Worm (Caenorhabditis elegans) whole organism, young adult: ENCODE data around the gene str-233.
"Not testable (repeated sequence)": the region's sequence is repeated elsewhere in the genome, so short reads cannot be mapped to it uniquely, and the experiment has no call there.

ENCODE experiments used
- B0261.1 ChIP-seq: sonication (generic microtip); optimal IDR thresholded peaks from 2 replicates; lab custom pipeline; 2016; ENCODE audit warnings: mild to moderate bottlenecking, missing genetic modification characterization, moderate library complexity, missing compliant biosample characterization
- C17E4.6 ChIP-seq: fragments of 200-800 bp; sonication (Bioruptor generic); IDR thresholded peaks from 2 replicates; pipeline ENCODE4 v1.3.6; 2022; ENCODE audit warnings: missing genetic modification reagents, missing genetic modification characterization, missing compliant biosample characterization
- D2030.7 ChIP-seq: fragments of 200-800 bp; sonication (Bioruptor generic); IDR thresholded peaks from 2 replicates; pipeline ENCODE4 v1.3.6; 2022; ENCODE audit warnings: missing genetic modification reagents, missing genetic modification characterization, missing compliant biosample characterization
- F10E7.11 ChIP-seq: sonication (generic microtip); optimal IDR thresholded peaks from 2 replicates; lab custom pipeline; 2017; ENCODE audit warnings: mild to moderate bottlenecking, missing genetic modification characterization, moderate library complexity, missing compliant biosample characterization
- F57A8.1 ChIP-seq: fragments of 200-800 bp; sonication (Bioruptor generic); optimal IDR thresholded peaks from 2 replicates; lab custom pipeline; 2018; ENCODE audit warnings: mild to moderate bottlenecking, missing genetic modification characterization, moderate library complexity, missing compliant biosample characterization
- Y53G8AR.9 ChIP-seq: fragments of 200-800 bp; sonication (Bioruptor generic); conservative IDR thresholded peaks from 2 replicates; pipeline ENCODE4 v1.3.6; 2022; ENCODE audit warnings: missing genetic modification reagents, missing genetic modification characterization, missing compliant biosample characterization
- Y67H2A.10 ChIP-seq: fragments of 200-800 bp; sonication (Bioruptor generic); conservative IDR thresholded peaks from 2 replicates; pipeline ENCODE4 v1.3.6; 2022; ENCODE audit warnings: missing genetic modification reagents, missing genetic modification characterization, missing compliant biosample characterization
- ZK185.1 ChIP-seq: sonication (generic microtip); optimal IDR thresholded peaks from 2 replicates; lab custom pipeline; 2016; ENCODE audit warnings: mild to moderate bottlenecking, missing genetic modification characterization, missing compliant biosample characterization; ENCODE audit not compliant: poor library complexity, severe bottlenecking
- aptf-2 ChIP-seq: fragments of 200-800 bp; sonication (Bioruptor generic); conservative IDR thresholded peaks from 2 replicates; pipeline ENCODE4 v1.3.6; 2022; ENCODE audit warnings: missing genetic modification reagents, missing genetic modification characterization, missing compliant biosample characterization
- aptf-3 ChIP-seq: fragments of 200-800 bp; sonication (Bioruptor generic); IDR thresholded peaks from 2 replicates; pipeline ENCODE4 v1.3.6; 2022; ENCODE audit warnings: missing genetic modification characterization, missing compliant biosample characterization
- atf-7 ChIP-seq: sonication (generic microtip); optimal IDR thresholded peaks from 2 replicates; lab custom pipeline; 2017; ENCODE audit warnings: mild to moderate bottlenecking, missing genetic modification characterization, missing compliant biosample characterization
- attf-5 ChIP-seq: fragments of 200-800 bp; sonication (Bioruptor generic); optimal IDR thresholded peaks from 2 replicates; lab custom pipeline; 2018; ENCODE audit warnings: mild to moderate bottlenecking, missing genetic modification characterization, missing compliant biosample characterization
- bed-2 ChIP-seq: fragments of 200-800 bp; sonication (Bioruptor generic); IDR thresholded peaks from 2 replicates; pipeline ENCODE4 v1.3.6; 2022; ENCODE audit warnings: missing genetic modification reagents, missing genetic modification characterization, missing compliant biosample characterization
- ccch-3 ChIP-seq: fragments of 200-800 bp; sonication (Bioruptor generic); optimal IDR thresholded peaks from 2 replicates; lab custom pipeline; 2018; ENCODE audit warnings: mild to moderate bottlenecking, missing genetic modification characterization, missing compliant biosample characterization
- cebp-1 ChIP-seq, 2 experiments: fragments of 200-800 bp in 1 of 2; sonication (Bioruptor generic) in 1 of 2; sonication (generic microtip) in 1 of 2; IDR thresholded peaks in 1 of 2; optimal IDR thresholded peaks in 1 of 2; 2 replicates each; pipeline versions ENCODE4 v1.3.6 to Lab custom; 2017 to 2022; ENCODE audit warnings: missing compliant biosample characterization in 2 of 2, missing genetic modification characterization in 2 of 2, mild to moderate bottlenecking in 1 of 2, missing genetic modification reagents in 1 of 2, moderate library complexity in 1 of 2
- ceh-79 ChIP-seq: sonication (generic microtip); optimal IDR thresholded peaks from 2 replicates; lab custom pipeline; 2017; ENCODE audit warnings: mild to moderate bottlenecking, missing genetic modification characterization, missing compliant biosample characterization
- ceh-91 ChIP-seq: fragments of 200-800 bp; sonication (Bioruptor generic); IDR thresholded peaks from 2 replicates; pipeline ENCODE4 v1.3.6; 2022; ENCODE audit warnings: missing genetic modification reagents, missing genetic modification characterization, missing compliant biosample characterization
- dox-1 ChIP-seq: fragments of 200-800 bp; sonication (Bioruptor generic); IDR thresholded peaks from 2 replicates; pipeline ENCODE4 v1.3.6; 2022; ENCODE audit warnings: missing genetic modification reagents, missing genetic modification characterization, missing compliant biosample characterization
- ets-4 ChIP-seq: fragments of 200-800 bp; sonication (Bioruptor generic); optimal IDR thresholded peaks from 2 replicates; lab custom pipeline; 2018; ENCODE audit warnings: mild to moderate bottlenecking, missing genetic modification characterization, missing compliant biosample characterization
- fkh-3 ChIP-seq: sonication (generic microtip); optimal IDR thresholded peaks from 2 replicates; lab custom pipeline; 2016; ENCODE audit warnings: mild to moderate bottlenecking, missing genetic modification characterization, missing compliant biosample characterization
- him-1 ChIP-seq: sonication (generic microtip); optimal IDR thresholded peaks from 2 replicates; lab custom pipeline; 2016; ENCODE audit warnings: missing genotype, missing genetic modification reagents, missing genetic modification characterization, missing compliant biosample characterization
- hlh-12 ChIP-seq: sonication (generic microtip); optimal IDR thresholded peaks from 2 replicates; lab custom pipeline; 2016; ENCODE audit warnings: missing genetic modification characterization, missing compliant biosample characterization
- hmg-1.2 ChIP-seq: fragments of 200-800 bp; sonication (Bioruptor generic); IDR thresholded peaks from 2 replicates; pipeline ENCODE4 v1.3.6; 2022; ENCODE audit warnings: missing genetic modification reagents, missing genetic modification characterization, missing compliant biosample characterization
- let-526 ChIP-seq: fragments of 200-800 bp; sonication (Bioruptor generic); IDR thresholded peaks from 2 replicates; pipeline ENCODE4 v1.3.6; 2022; ENCODE audit warnings: missing genetic modification reagents, missing genetic modification characterization, missing compliant biosample characterization
- lin-26 ChIP-seq: fragments of 200-800 bp; sonication (Bioruptor generic); IDR thresholded peaks from 2 replicates; pipeline ENCODE4 v1.3.6; 2022; ENCODE audit warnings: missing genetic modification reagents, missing genetic modification characterization, missing compliant biosample characterization
- lin-54 ChIP-seq: fragments of 200-800 bp; sonication (Bioruptor generic); optimal IDR thresholded peaks from 2 replicates; lab custom pipeline; 2018; ENCODE audit warnings: mild to moderate bottlenecking, missing genetic modification characterization, missing compliant biosample characterization
- lir-1 ChIP-seq: fragments of 200-800 bp; sonication (Bioruptor generic); conservative IDR thresholded peaks from 2 replicates; pipeline ENCODE4 v1.3.6; 2022; ENCODE audit warnings: missing genetic modification reagents, missing genetic modification characterization, missing compliant biosample characterization
- madf-6 ChIP-seq: fragments of 200-800 bp; sonication (Bioruptor generic); IDR thresholded peaks from 2 replicates; pipeline ENCODE4 v1.3.6; 2022; ENCODE audit warnings: missing genetic modification reagents, missing genetic modification characterization, missing compliant biosample characterization
- nfya-1 ChIP-seq: sonication (generic microtip); optimal IDR thresholded peaks from 2 replicates; lab custom pipeline; 2017; ENCODE audit warnings: antibody characterized with exemption, missing compliant biosample characterization, missing genetic modification characterization, borderline replicate concordance; ENCODE audit not compliant: insufficient read depth
- nfyb-1 ChIP-seq: fragments of 200-800 bp; sonication (Bioruptor generic); IDR thresholded peaks from 2 replicates; pipeline ENCODE4 v1.3.6; 2022; ENCODE audit warnings: missing genetic modification reagents, missing genetic modification characterization, missing compliant biosample characterization
- nhr-80 ChIP-seq: sonication (generic microtip); optimal IDR thresholded peaks from 2 replicates; lab custom pipeline; 2016; ENCODE audit warnings: missing genetic modification characterization, missing compliant biosample characterization
- snpc-4 ChIP-seq, 5 experiments: fragments of 150-350 bp in 1 of 5; sonication (generic microtip) in 4 of 5; optimal IDR thresholded peaks; 2 replicates each; lab custom pipeline; 2014 to 2018; ENCODE audit warnings: missing genetic modification characterization in 5 of 5, missing biosample characterization in 3 of 5, antibody characterized with exemption in 2 of 5, mild to moderate bottlenecking in 2 of 5, missing compliant biosample characterization in 2 of 5, missing genotype in 2 of 5, moderate library complexity in 2 of 5, missing genetic modification reagents in 1 of 5
- tbx-9 ChIP-seq: sonication (generic microtip); optimal IDR thresholded peaks from 2 replicates; lab custom pipeline; 2016; ENCODE audit warnings: borderline replicate concordance, missing genetic modification characterization, inconsistent platforms, missing compliant biosample characterization
- zim-3 ChIP-seq: sonication (generic microtip); optimal IDR thresholded peaks from 2 replicates; lab custom pipeline; 2017; ENCODE audit warnings: mild to moderate bottlenecking, missing genetic modification characterization, moderate library complexity, missing compliant biosample characterization
- ztf-26 ChIP-seq: sonication (generic microtip); optimal IDR thresholded peaks from 2 replicates; lab custom pipeline; 2017; ENCODE audit warnings: missing genetic modification characterization, missing compliant biosample characterization

str-233 gene

DNA sequence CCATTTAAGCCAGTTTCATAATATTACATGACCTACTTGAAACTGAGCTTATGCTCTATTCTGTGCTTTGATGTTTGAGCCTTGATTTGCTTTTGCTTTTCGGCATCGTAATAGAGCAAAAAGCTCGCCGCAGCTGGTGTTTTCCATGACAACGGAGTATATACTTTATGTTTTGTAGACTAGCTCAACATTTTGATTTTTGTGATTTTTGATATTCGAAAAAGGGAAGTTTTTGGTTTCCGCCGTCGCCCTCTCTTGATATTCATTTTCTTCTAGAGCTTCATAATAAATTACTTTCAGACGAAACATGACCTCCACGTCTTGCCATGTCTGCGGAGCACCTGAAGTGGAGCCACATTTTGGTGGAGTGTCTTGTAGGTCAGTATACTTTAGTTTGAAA, 7.2 kb downstream of the str-233 start, which contains the start of gene nhr-63:
nhr-63 (plus strand) TSS at position 301 of the 400 bp plus-strand sequence.
- TF ChIP-seq nfyb-1 = no peak
- TF ChIP-seq B0261.1 = no peak
- no peak for TF ChIP-seq attf-5
- no peak for TF ChIP-seq F10E7.11 (tag; lab: Kevin White, UChicago)
- TF ChIP-seq let-526 (GFP tag; lab: Robert Waterston, UW) = no peak
- TF ChIP-seq Y53G8AR.9 (GFP tag; lab: Robert Waterston, UW) = no peak

- TF ChIP-seq ztf-26 (tag; lab: Kevin White, UChicago) (no peak), fkh-3 (tag; lab: Kevin White, UChicago) (no peak), cebp-1 (GFP tag; IDR thresholded peaks at IDR 0.05; lab: Robert Waterston, UW) (no peak; the same call in 1 of the 2 replicates), cebp-1 (tag; optimal IDR thresholded peaks at IDR 0.05; lab: Kevin White, UChicago) (no peak), nhr-80 (peak; percentile 78), atf-7 (tag; lab: Kevin White, UChicago) (peak; percentile 77), Y67H2A.10 (GFP tag; lab: Robert Waterston, UW) (no peak), nfyb-1 (peak; percentile 34; the same call in 1 of the 2 replicates), hmg-1.2 (GFP tag; lab: Robert Waterston, UW) (peak; percentile 58; the same call in 1 of the 2 replicates), dox-1 (peak; percentile 50; the same call in 1 of the 2 replicates), F57A8.1 (GFP tag; lab: Kevin White, UChicago) (no peak), attf-5 (peak; percentile 20), C17E4.6 (GFP tag; lab: Robert Waterston, UW) (no peak)
Observed at ce11 chrV:16000433-16000832, 9.0 kb downstream of the str-233 start, which contains the start of gene nhr-50. Gene nhr-50 (minus strand): TSS chrV:16000631.

DNA sequence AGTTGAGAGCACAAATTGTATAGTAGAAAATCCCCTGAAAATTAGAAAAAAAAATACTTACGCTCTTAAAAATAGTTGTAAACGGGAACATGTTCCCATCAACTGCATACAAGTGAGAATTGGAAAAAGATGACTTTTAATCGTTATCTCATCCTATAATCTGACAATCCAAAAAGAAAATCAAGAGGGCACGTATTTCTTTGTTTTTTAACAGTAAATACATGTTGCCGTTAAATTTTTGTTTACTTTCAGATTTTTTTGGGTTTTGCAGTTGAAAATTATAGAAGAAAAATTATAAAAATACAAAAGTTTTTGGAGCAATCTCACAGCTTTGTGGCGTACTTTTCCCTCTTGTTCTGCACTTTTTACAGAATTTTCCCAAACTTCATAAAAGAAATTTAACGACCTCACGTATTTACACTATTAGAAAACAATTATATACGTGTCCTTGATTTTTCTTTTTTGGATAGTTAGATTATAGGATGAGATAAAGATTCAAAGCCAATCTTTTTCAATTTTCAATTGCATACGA, 12.7 kb downstream of the str-233 start, which contains the start of the genes C06C6.9 and C06C6.8:
C06C6.9 (minus strand) TSS at position 101 of the 532 bp plus-strand sequence.
C06C6.8 (plus strand) TSS at position 482 of the 532 bp plus-strand sequence.
- TF ChIP-seq madf-6 (GFP tag; lab: Robert Waterston, UW) (no peak), lin-54 (no peak), lir-1 (GFP tag; lab: Robert Waterston, UW) (no peak), aptf-2 (GFP tag; lab: Robert Waterston, UW) (no peak), nfya-1 (tag; lab: Kevin White, UChicago) (no peak), hlh-12 (tag; lab: Kevin White, UChicago) (no peak), nfyb-1 (no peak), lin-26 (no peak), him-1 (tag; lab: Kevin White, UChicago) (no peak), ceh-91 (GFP tag; lab: Robert Waterston, UW) (no peak), tbx-9 (no peak), aptf-3 (no peak), zim-3 (no peak), let-526 (GFP tag; lab: Robert Waterston, UW) (no peak), ccch-3 (GFP tag; lab: Kevin White, UChicago) (no peak), ceh-79 (tag; lab: Kevin White, UChicago) (no peak), ets-4 (no peak), ZK185.1 (no peak), D2030.7 (no peak)
- TF ChIP-seq, all 124 proteins: peak for 0

DNA sequence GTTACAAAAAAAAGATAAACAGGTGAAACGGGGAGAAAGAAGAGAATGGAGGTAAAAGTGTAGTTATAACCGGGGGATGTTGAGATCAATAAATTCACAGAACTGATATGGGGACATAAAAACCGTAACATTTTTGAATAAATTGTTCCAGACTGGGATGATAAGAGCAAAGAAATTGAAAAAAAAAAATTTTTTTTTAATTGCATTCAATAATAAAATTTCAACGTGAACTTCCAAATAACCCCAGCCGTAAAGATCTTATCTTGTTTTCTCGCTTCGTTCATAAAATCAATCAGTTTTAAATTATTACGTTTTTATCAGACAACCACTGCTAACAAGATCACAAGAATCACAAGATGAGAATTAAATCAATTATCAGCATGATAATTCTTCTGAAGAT, 17.6 kb downstream of the str-233 start, which contains the start of gene C06C6.7:
C06C6.7 (plus strand) TSS at position 301 of the 400 bp plus-strand sequence.
- not testable (repeated sequence) for TF ChIP-seq nfyb-1; bed-2 (GFP tag; lab: Robert Waterston, UW); snpc-4 (GFP tag; optimal IDR thresholded peaks at IDR 0.05; lab: Kevin White, UChicago); snpc-4 (tag; optimal IDR thresholded peaks at IDR 0.05; lab: Kevin White, UChicago)
